Worm (Caenorhabditis elegans): ENCODE data around the gene srh-8.

ce11 chrV:4016780-4017179 lies 11.5 kb downstream of the srh-8 start, which contains the start of gene srw-89:
- TF ChIP-seq mxl-3 (GFP tag; optimal IDR thresholded peaks at IDR 0.05), result no peak
- no peak for TF ChIP-seq fkh-10 (GFP tag; optimal IDR thresholded peaks at IDR 0.05)
- TF ChIP-seq nhr-11 (tag; optimal IDR thresholded peaks at IDR 0.05), result no peak
- no peak for TF ChIP-seq nhr-111 (GFP tag; optimal IDR thresholded peaks at IDR 0.05)
- no peak for TF ChIP-seq dve-1 (tag; optimal IDR thresholded peaks at IDR 0.05; ENCODE audit: insufficient read depth)
- TF ChIP-seq ctbp-1 (GFP tag; IDR thresholded peaks at IDR 0.05), result no peak
- TF ChIP-seq D1046.2 (GFP tag; IDR thresholded peaks at IDR 0.05), result no peak
- TF ChIP-seq php-3 (GFP tag; IDR thresholded peaks at IDR 0.05), result no peak
- no peak for TF ChIP-seq daf-12 (tag; optimal IDR thresholded peaks at IDR 0.05)
- TF ChIP-seq F49E8.2 (tag; optimal IDR thresholded peaks at IDR 0.05; ENCODE audit: borderline replicate concordance), result no peak
- TF ChIP-seq unc-62 (GFP tag; optimal IDR thresholded peaks at IDR 0.05 in 1 of 2), result no peak
- no peak for TF ChIP-seq unc-62 (tag; optimal IDR thresholded peaks at IDR 0.05)
- no peak for TF ChIP-seq ceh-20 (GFP tag; IDR thresholded peaks at IDR 0.05)

Data from whole organism, L4 larva.